Fruit fly (Drosophila melanogaster) whole organism, adult: Measurements from ENCODE around the gene Pcd.

Source experiments
- CG11617 ChIP-seq: fragments of 200-800 bp; sonication (Bioruptor generic); optimal IDR thresholded peaks from 2 replicates; lab custom pipeline; 2017; ENCODE audit warnings: mild to moderate bottlenecking, missing biosample characterization, missing genetic modification reagents, missing genetic modification characterization
- CG14711 ChIP-seq: fragments of 200-800 bp; sonication (Bioruptor generic); optimal IDR thresholded peaks from 2 replicates; lab custom pipeline; 2018; ENCODE audit warnings: missing biosample characterization, mild to moderate bottlenecking, missing genetic modification characterization, moderate library complexity
- CG33017 ChIP-seq: fragments of 200-800 bp; sonication (Bioruptor generic); optimal IDR thresholded peaks from 2 replicates; lab custom pipeline; 2018; ENCODE audit warnings: missing biosample characterization, mild to moderate bottlenecking, missing genetic modification characterization, moderate library complexity
- CG7101 ChIP-seq: fragments of 200-800 bp; sonication (Bioruptor generic); optimal IDR thresholded peaks from 2 replicates; lab custom pipeline; 2018; ENCODE audit warnings: missing biosample characterization, mild to moderate bottlenecking, missing genetic modification characterization, moderate library complexity
- Clk ChIP-seq: fragments of 200-800 bp; sonication (Bioruptor generic); optimal IDR thresholded peaks from 2 replicates; lab custom pipeline; 2017; ENCODE audit warnings: missing biosample characterization, missing genetic modification characterization
- Mnt ChIP-seq: fragments of 200-800 bp; sonication (Bioruptor generic); optimal IDR thresholded peaks from 2 replicates; lab custom pipeline; 2016; ENCODE audit warnings: missing biosample characterization, mild to moderate bottlenecking, missing genetic modification characterization
- kay ChIP-seq: fragments of 200-800 bp; sonication (Bioruptor generic); peaks from one replicate; lab custom pipeline; 2016; ENCODE audit warnings: missing biosample characterization, missing genetic modification characterization, borderline replicate concordance
- ovo ChIP-seq: fragments of 200-800 bp; sonication (Bioruptor generic); optimal IDR thresholded peaks from 2 replicates; lab custom pipeline; 2016; ENCODE audit warnings: missing biosample characterization, missing genetic modification characterization
- pad ChIP-seq: fragments of 200-800 bp; sonication (Bioruptor generic); optimal IDR thresholded peaks from 3 replicates; lab custom pipeline; 2017; ENCODE audit warnings: missing biosample characterization, missing genetic modification characterization, mild to moderate bottlenecking, moderate library complexity, missing genetic modification reagents

DNA sequence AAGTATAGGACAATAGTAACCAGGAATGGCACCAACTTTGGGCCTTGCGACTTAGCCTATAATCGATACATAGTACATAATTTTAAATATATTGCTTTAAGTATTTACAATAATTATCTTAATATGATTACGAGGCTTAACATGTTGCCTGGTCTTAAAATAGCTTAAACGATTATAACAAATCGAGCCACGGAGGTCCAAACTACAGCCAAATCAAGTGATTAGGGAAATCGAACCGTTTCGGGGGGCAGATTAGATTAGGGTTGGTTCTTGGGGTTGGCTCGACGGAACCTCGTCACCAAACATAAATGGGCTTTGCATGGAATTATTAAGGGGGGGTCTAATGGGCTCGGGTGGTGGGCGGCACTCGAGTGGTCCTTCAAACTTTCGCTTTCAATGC lies 41.7 kb upstream of the Pcd start:
- TF ChIP-seq CG33017 (tag; lab: Kevin White, UChicago) (no peak), Clk (GFP tag; lab: Kevin White, UChicago) (no peak), pad (GFP tag; lab: Kevin White, UChicago) (no peak), Mnt (GFP tag; lab: Kevin White, UChicago) (no peak), CG14711 (tag; lab: Kevin White, UChicago) (no peak), CG11617 (GFP tag; lab: Kevin White, UChicago) (no peak), CG7101 (tag; lab: Kevin White, UChicago) (no peak), ovo (GFP tag; lab: Kevin White, UChicago) (no peak), kay (no peak)
